Worm (Caenorhabditis elegans): ENCODE results near the gene rsp-3.
A peak's percentile ranks its signal among the peaks of the same experiment; 100 is the strongest.

Gene rsp-3

ce11 chrIII:12687872-12688375, at the start of gene rsp-3, which contains the start of gene spin-4:
TSS of gene rsp-3 (minus strand) at chrIII:12687922.
TSS of gene spin-4 (plus strand) at chrIII:12688318.
- TF ChIP-seq skn-1 (tag; optimal IDR thresholded peaks at IDR 0.05) (peak; percentile 14), elt-1 (tag; optimal IDR thresholded peaks at IDR 0.05) (no peak), gmeb-1 (tag; optimal IDR thresholded peaks at IDR 0.05) (peak; percentile 86), sma-9 (GFP tag; optimal IDR thresholded peaks at IDR 0.05) (no peak), sma-9 (tag; optimal IDR thresholded peaks at IDR 0.05) (no peak), dmd-4 (tag; optimal IDR thresholded peaks at IDR 0.05) (no peak), sem-4 (tag; optimal IDR thresholded peaks at IDR 0.05) (peak; percentile 48), zag-1 (tag; optimal IDR thresholded peaks at IDR 0.05) (peak; percentile 1), ceh-82 (tag; optimal IDR thresholded peaks at IDR 0.05) (no peak), nhr-25 (tag; optimal IDR thresholded peaks at IDR 0.05) (peak; percentile 70), blmp-1 (tag; optimal IDR thresholded peaks at IDR 0.05; ENCODE audit: insufficient read depth) (peak; percentile 30), nhr-77 (tag; optimal IDR thresholded peaks at IDR 0.05) (no peak), mdl-1 (tag; optimal IDR thresholded peaks at IDR 0.05) (no peak), egl-27 (tag; optimal IDR thresholded peaks at IDR 0.05) (no peak), snpc-4 (tag; optimal IDR thresholded peaks at IDR 0.05) (peak; percentile 48), ztf-4 (tag; optimal IDR thresholded peaks at IDR 0.05) (peak; percentile 19), ceh-16 (tag; optimal IDR thresholded peaks at IDR 0.05) (no peak), alr-1 (tag; optimal IDR thresholded peaks at IDR 0.05) (no peak), lsy-2 (tag; optimal IDR thresholded peaks at IDR 0.05) (peak; percentile 52 to 87), unc-62 (GFP tag; optimal IDR thresholded peaks at IDR 0.05) (no peak), F13H6.1 (tag; optimal IDR thresholded peaks at IDR 0.05) (peak; percentile 43), mab-5 (tag; optimal IDR thresholded peaks at IDR 0.05) (peak; percentile 26), fos-1 (tag; optimal IDR thresholded peaks at IDR 0.05) (peak; percentile 59), R02D3.7 (tag; optimal IDR thresholded peaks at IDR 0.05) (no peak), Y55F3AM.14 (GFP tag; optimal IDR thresholded peaks at IDR 0.05) (no peak), ztf-1 (GFP tag; conservative IDR thresholded peaks at IDR 0.05) (no peak), nhr-6 (tag; optimal IDR thresholded peaks at IDR 0.05) (no peak), aly-2 (tag; optimal IDR thresholded peaks at IDR 0.05) (no peak), lin-13 (GFP tag; optimal IDR thresholded peaks at IDR 0.05) (peak; percentile 83), nhr-237 (tag; optimal IDR thresholded peaks at IDR 0.05) (no peak), unc-39 (tag; optimal IDR thresholded peaks at IDR 0.05) (no peak), crh-2 (tag; optimal IDR thresholded peaks at IDR 0.05) (peak; percentile 84), nhr-21 (tag; optimal IDR thresholded peaks at IDR 0.05) (peak; percentile 37), nhr-10 (tag; optimal IDR thresholded peaks at IDR 0.05) (no peak), C34F6.9 (tag; optimal IDR thresholded peaks at IDR 0.05) (peak; percentile 95), sma-3 (GFP tag; optimal IDR thresholded peaks at IDR 0.05) (peak; percentile 67), elt-3 (tag; optimal IDR thresholded peaks at IDR 0.05) (no peak), ama-1 (optimal IDR thresholded peaks at IDR 0.05) (peak; percentile 72), nhr-129 (tag; optimal IDR thresholded peaks at IDR 0.05) (peak; percentile 53), lin-39 (tag; optimal IDR thresholded peaks at IDR 0.05) (no peak), ztf-11 (tag; optimal IDR thresholded peaks at IDR 0.05) (no peak), lin-11 (tag; optimal IDR thresholded peaks at IDR 0.05) (peak; percentile 74), peb-1 (tag; optimal IDR thresholded peaks at IDR 0.05) (no peak), mbf-1 (tag; optimal IDR thresholded peaks at IDR 0.05) (no peak), ZK546.5 (tag; optimal IDR thresholded peaks at IDR 0.05) (no peak), unc-55 (GFP tag; optimal IDR thresholded peaks at IDR 0.05) (peak; percentile 87), nhr-11 (tag; optimal IDR thresholded peaks at IDR 0.05) (no peak), nhr-23 (tag; optimal IDR thresholded peaks at IDR 0.05) (no peak), nhr-12 (tag; optimal IDR thresholded peaks at IDR 0.05) (no peak)
